Worm (Caenorhabditis elegans): ENCODE results near the gene Y66D12A.3.

- no peak for TF ChIP-seq him-1 (tag; optimal IDR thresholded peaks at IDR 0.05)
- no peak for TF ChIP-seq dao-5 (tag; optimal IDR thresholded peaks at IDR 0.05)
These were observed 29.3 kb upstream of the Y66D12A.3 start for ce11 chrIII:11559677-11560076.

All from whole organism, L4/young adult.